Worm (Caenorhabditis elegans) whole organism, late embryonic: ENCODE measurements around the gene tctn-1.

Source experiments
- F13H6.1 ChIP-seq: sonication (generic microtip); optimal IDR thresholded peaks from 2 replicates; lab custom pipeline; 2016; ENCODE audit warnings: missing genetic modification characterization, missing compliant biosample characterization
- K02D7.2 ChIP-seq: sonication (generic microtip); optimal IDR thresholded peaks from 2 replicates; lab custom pipeline; 2017; ENCODE audit warnings: mild to moderate bottlenecking, missing genetic modification characterization, missing compliant biosample characterization
- K09A11.1 ChIP-seq: sonication (generic microtip); optimal IDR thresholded peaks from 2 replicates; lab custom pipeline; 2017; ENCODE audit warnings: antibody characterized with exemption, mild to moderate bottlenecking, missing genetic modification characterization, missing compliant biosample characterization; ENCODE audit not compliant: insufficient read depth
- ahr-1 ChIP-seq: sonication (generic microtip); optimal IDR thresholded peaks from 2 replicates; lab custom pipeline; 2016; ENCODE audit warnings: missing genetic modification characterization, missing compliant biosample characterization
- ama-1 ChIP-seq: fragments of 150-350 bp; optimal IDR thresholded peaks from 2 replicates; lab custom pipeline; 2014
- ceh-14 ChIP-seq: sonication (generic microtip); optimal IDR thresholded peaks from 2 replicates; lab custom pipeline; 2016; ENCODE audit warnings: missing genotype, missing genetic modification characterization, missing compliant biosample characterization
- ceh-31 ChIP-seq: sonication (generic microtip); optimal IDR thresholded peaks from 2 replicates; lab custom pipeline; 2016; ENCODE audit warnings: missing genetic modification characterization, missing compliant biosample characterization
- ceh-45 ChIP-seq: fragments of 200-800 bp; sonication (Bioruptor generic); IDR thresholded peaks from 2 replicates; pipeline ENCODE4 v1.3.6; 2022; ENCODE audit warnings: missing genetic modification reagents, missing genetic modification characterization, missing compliant biosample characterization
- che-1 ChIP-seq: sonication (generic microtip); optimal IDR thresholded peaks from 2 replicates; lab custom pipeline; 2016; ENCODE audit warnings: mild to moderate bottlenecking, missing genetic modification characterization, missing compliant biosample characterization
- dve-1 ChIP-seq: sonication (generic microtip); optimal IDR thresholded peaks from 2 replicates; lab custom pipeline; 2017; ENCODE audit warnings: antibody characterized with exemption, mild to moderate bottlenecking, missing genetic modification characterization, missing compliant biosample characterization
- elt-2 ChIP-seq: sonication (generic microtip); optimal IDR thresholded peaks from 2 replicates; lab custom pipeline; 2016; ENCODE audit warnings: missing genetic modification reagents, missing genetic modification characterization, missing compliant biosample characterization
- elt-4 ChIP-seq: sonication (generic microtip); optimal IDR thresholded peaks from 2 replicates; lab custom pipeline; 2016; ENCODE audit warnings: missing genetic modification characterization, missing compliant biosample characterization
- ets-4 ChIP-seq: sonication (generic microtip); optimal IDR thresholded peaks from 2 replicates; lab custom pipeline; 2016; ENCODE audit warnings: missing genetic modification characterization, missing compliant biosample characterization
- fax-1 ChIP-seq: sonication (generic microtip); optimal IDR thresholded peaks from 2 replicates; lab custom pipeline; 2016; ENCODE audit warnings: missing genotype, missing genetic modification characterization, missing compliant biosample characterization
- fkh-10 ChIP-seq: fragments of 150-350 bp; optimal IDR thresholded peaks from 2 replicates; lab custom pipeline; 2014; ENCODE audit warnings: missing biosample characterization, missing genetic modification reagents, missing genetic modification characterization
- gmeb-2 ChIP-seq: sonication (generic microtip); optimal IDR thresholded peaks from 2 replicates; lab custom pipeline; 2016; ENCODE audit warnings: missing genetic modification characterization, inconsistent platforms, missing compliant biosample characterization
- hlh-15 ChIP-seq: sonication (generic microtip); optimal IDR thresholded peaks from 2 replicates; lab custom pipeline; 2016; ENCODE audit warnings: missing genetic modification characterization, missing compliant biosample characterization
- hlh-8 ChIP-seq: sonication (generic microtip); optimal IDR thresholded peaks from 2 replicates; lab custom pipeline; 2016; ENCODE audit warnings: missing genotype, missing genetic modification characterization, missing compliant biosample characterization
- lim-6 ChIP-seq: sonication (generic microtip); optimal IDR thresholded peaks from 2 replicates; lab custom pipeline; 2016; ENCODE audit warnings: missing genetic modification characterization, missing compliant biosample characterization
- lin-11 ChIP-seq: fragments of 200-800 bp; sonication (Bioruptor generic); optimal IDR thresholded peaks from 2 replicates; lab custom pipeline; 2018; ENCODE audit warnings: mild to moderate bottlenecking, missing genetic modification characterization, missing compliant biosample characterization
- madf-2 ChIP-seq: sonication (generic microtip); optimal IDR thresholded peaks from 2 replicates; lab custom pipeline; 2017; ENCODE audit warnings: missing genetic modification characterization, missing compliant biosample characterization
- mec-3 ChIP-seq: sonication (generic microtip); optimal IDR thresholded peaks from 2 replicates; lab custom pipeline; 2016; ENCODE audit warnings: borderline replicate concordance, missing genetic modification characterization, missing compliant biosample characterization
- nfya-1 ChIP-seq: sonication (generic microtip); optimal IDR thresholded peaks from 2 replicates; lab custom pipeline; 2017; ENCODE audit warnings: missing genetic modification characterization, mild to moderate bottlenecking, missing compliant biosample characterization, antibody characterized with exemption, moderate library complexity
- nhr-11 ChIP-seq: fragments of 150-350 bp; optimal IDR thresholded peaks from 2 replicates; lab custom pipeline; 2014; ENCODE audit warnings: missing biosample characterization, missing genetic modification characterization
- nhr-232 ChIP-seq: sonication (generic microtip); optimal IDR thresholded peaks from 2 replicates; lab custom pipeline; 2016; ENCODE audit warnings: missing genetic modification characterization, missing compliant biosample characterization
- npax-4 ChIP-seq: sonication (generic microtip); optimal IDR thresholded peaks from 2 replicates; lab custom pipeline; 2016; ENCODE audit warnings: missing genetic modification characterization, missing compliant biosample characterization
- odd-2 ChIP-seq: sonication (generic microtip); optimal IDR thresholded peaks from 2 replicates; lab custom pipeline; 2017; ENCODE audit warnings: antibody characterized with exemption, mild to moderate bottlenecking, missing genetic modification characterization, missing compliant biosample characterization
- pax-1 ChIP-seq: fragments of 150-350 bp; optimal IDR thresholded peaks from 2 replicates; lab custom pipeline; 2014; ENCODE audit warnings: missing biosample characterization, missing genetic modification characterization
- ref-2 ChIP-seq: sonication (generic microtip); optimal IDR thresholded peaks from 2 replicates; lab custom pipeline; 2016; ENCODE audit warnings: missing genetic modification characterization, missing compliant biosample characterization
- rnt-1 ChIP-seq: sonication (generic microtip); optimal IDR thresholded peaks from 2 replicates; lab custom pipeline; 2016; ENCODE audit warnings: missing genetic modification characterization, missing compliant biosample characterization
- sox-4 ChIP-seq: sonication (generic microtip); optimal IDR thresholded peaks from 2 replicates; lab custom pipeline; 2017; ENCODE audit warnings: mild to moderate bottlenecking, missing genetic modification characterization, inconsistent platforms, missing compliant biosample characterization
- syd-9 ChIP-seq: sonication (generic microtip); optimal IDR thresholded peaks from 2 replicates; lab custom pipeline; 2016; ENCODE audit warnings: mild to moderate bottlenecking, missing genetic modification characterization, moderate library complexity, missing compliant biosample characterization
- tbx-2 ChIP-seq: sonication (generic microtip); optimal IDR thresholded peaks from 2 replicates; lab custom pipeline; 2016; ENCODE audit warnings: missing genetic modification characterization, missing compliant biosample characterization
- tbx-7 ChIP-seq: sonication (generic microtip); optimal IDR thresholded peaks from 2 replicates; lab custom pipeline; 2016; ENCODE audit warnings: missing genotype, missing genetic modification characterization, missing compliant biosample characterization
- unc-42 ChIP-seq: sonication (generic microtip); optimal IDR thresholded peaks from 2 replicates; lab custom pipeline; 2016; ENCODE audit warnings: missing genotype, missing genetic modification characterization, missing compliant biosample characterization
- unc-86 ChIP-seq: sonication (generic microtip); optimal IDR thresholded peaks from 2 replicates; lab custom pipeline; 2016; ENCODE audit warnings: missing genetic modification characterization, missing compliant biosample characterization
- ztf-16 ChIP-seq: sonication (generic microtip); optimal IDR thresholded peaks from 2 replicates; lab custom pipeline; 2017; ENCODE audit warnings: missing genetic modification characterization, missing compliant biosample characterization

tctn-1 gene

DNA sequence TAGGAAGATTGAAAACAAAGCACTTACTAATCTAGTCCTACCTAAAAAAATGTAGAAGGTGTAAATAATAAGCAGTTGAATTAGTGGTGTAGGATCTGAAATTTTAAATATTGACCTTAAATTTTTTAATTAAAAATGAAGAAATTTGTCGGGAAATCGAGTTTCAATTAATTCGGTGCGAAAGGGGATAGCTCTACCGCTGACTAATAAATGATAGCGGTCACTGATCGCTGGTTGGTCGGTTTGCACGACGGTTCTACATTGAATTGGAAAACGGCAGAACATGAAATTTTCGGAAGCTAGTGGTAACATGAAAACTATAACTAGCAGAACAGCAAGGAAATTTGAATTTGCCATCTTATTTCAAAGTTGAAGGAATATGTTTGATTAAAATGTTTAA is 32.5 kb upstream of the tctn-1 start, which contains the start of gene set-15:
Gene set-15, minus strand, starts transcription at position 101 of the 400 bp plus-strand sequence.
- TF ChIP-seq elt-4 (tag; lab: Kevin White, UChicago) = no peak
- no peak for TF ChIP-seq syd-9
- no peak for TF ChIP-seq ceh-45 (GFP tag; lab: Robert Waterston, UW)
- no peak for TF ChIP-seq odd-2 (tag; lab: Kevin White, UChicago)
- no peak for TF ChIP-seq K09A11.1 (tag; lab: Kevin White, UChicago)
- no peak for TF ChIP-seq madf-2 (tag; lab: Kevin White, UChicago)
- TF ChIP-seq ama-1 (lab: Kevin White, UChicago) = no peak
- TF ChIP-seq npax-4 = no peak
- no peak for TF ChIP-seq unc-42 (tag; lab: Kevin White, UChicago)
- no peak for TF ChIP-seq fax-1 (tag; lab: Kevin White, UChicago)
- TF ChIP-seq rnt-1 (tag; lab: Kevin White, UChicago) = no peak
- no peak for TF ChIP-seq ztf-16 (tag; lab: Kevin White, UChicago)
- TF ChIP-seq nhr-232 (tag; lab: Kevin White, UChicago) = no peak

ce11 chrIV:4776501-4776900 is 28.9 kb upstream of the tctn-1 start:
- TF ChIP-seq dve-1 (tag; lab: Kevin White, UChicago) (no peak), fkh-10 (GFP tag; lab: Kevin White, UChicago) (no peak), nfya-1 (tag; lab: Kevin White, UChicago) (peak; percentile 96), unc-86 (tag; lab: Kevin White, UChicago) (no peak)
- TF ChIP-seq, all 69 proteins: peak for 1

DNA sequence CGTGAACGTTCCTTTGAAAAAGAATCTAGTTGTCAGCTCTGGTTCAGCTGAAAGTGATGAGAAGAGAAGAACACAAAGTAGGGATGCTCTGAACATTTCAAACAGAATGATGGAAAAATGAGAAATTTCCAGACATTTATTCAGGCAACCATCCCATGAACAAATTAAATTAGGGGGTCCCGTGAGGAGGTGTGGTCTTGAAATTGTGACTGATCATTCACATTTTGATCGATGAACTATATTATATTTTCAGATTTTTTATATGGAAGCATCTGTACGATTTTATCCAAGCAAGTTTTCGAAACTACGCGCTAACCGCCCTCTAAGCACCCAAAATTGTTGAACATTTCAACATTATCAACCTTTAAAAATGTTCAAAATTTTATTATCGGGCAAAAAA is 28.4 kb upstream of the tctn-1 start, which contains the start of gene R11E3.19:
Gene R11E3.19, minus strand, starts transcription at position 101 of the 400 bp plus-strand sequence.
- TF ChIP-seq fax-1 (tag; lab: Kevin White, UChicago) = no peak
- TF ChIP-seq lim-6 = no peak
- no peak for TF ChIP-seq syd-9
- no peak for TF ChIP-seq hlh-8 (tag; lab: Kevin White, UChicago)
- TF ChIP-seq F13H6.1 = no peak
- no peak for TF ChIP-seq K02D7.2
- no peak for TF ChIP-seq ahr-1 (tag; lab: Kevin White, UChicago)
- no peak for TF ChIP-seq pax-1 (tag; lab: Kevin White, UChicago)
- no peak for TF ChIP-seq nhr-11 (tag; lab: Kevin White, UChicago)
- TF ChIP-seq ama-1 (lab: Kevin White, UChicago) = no peak
- no peak for TF ChIP-seq ztf-16 (tag; lab: Kevin White, UChicago)
- TF ChIP-seq npax-4 = no peak

- no peak for TF ChIP-seq sox-4 (tag; lab: Kevin White, UChicago)
- no peak for TF ChIP-seq hlh-15 (tag; lab: Kevin White, UChicago)
- TF ChIP-seq che-1 (tag; lab: Kevin White, UChicago) = no peak
- no peak for TF ChIP-seq K02D7.2
Observed at ce11 chrIV:4771792-4772191, 24.2 kb upstream of the tctn-1 start, which contains the start of gene R11E3.2. Gene R11E3.2 (plus strand): TSS chrIV:4772092.

ce11 chrIV:4764422-4764821 is 16.8 kb upstream of the tctn-1 start, which contains the start of gene npp-26:
Gene npp-26 (plus strand): TSS chrIV:4764722.
- no peak for TF ChIP-seq lin-11
- no peak for TF ChIP-seq ceh-31
- no peak for TF ChIP-seq hlh-8 (tag; lab: Kevin White, UChicago)
- no peak for TF ChIP-seq ceh-14 (tag; lab: Kevin White, UChicago)
- no peak for TF ChIP-seq hlh-15 (tag; lab: Kevin White, UChicago)
- no peak for TF ChIP-seq ztf-16 (tag; lab: Kevin White, UChicago)
- no peak for TF ChIP-seq npax-4
- no peak for TF ChIP-seq F13H6.1
- no peak for TF ChIP-seq ref-2
- TF ChIP-seq gmeb-2 (tag; lab: Kevin White, UChicago) = no peak
- TF ChIP-seq tbx-7 (tag; lab: Kevin White, UChicago) = no peak
- no peak for TF ChIP-seq rnt-1 (tag; lab: Kevin White, UChicago)
- no peak for TF ChIP-seq tbx-2
- no peak for TF ChIP-seq unc-86 (tag; lab: Kevin White, UChicago)
- no peak for TF ChIP-seq ets-4 (tag; lab: Kevin White, UChicago)
- TF ChIP-seq elt-2 (tag; lab: Kevin White, UChicago) = no peak
- TF ChIP-seq ama-1 (lab: Kevin White, UChicago) = no peak
- TF ChIP-seq mec-3 = no peak
